Fruit fly (Drosophila melanogaster) whole organism, embryonic: ENCODE data around the gene lilli.
A peak's percentile ranks its signal among the peaks of the same experiment; 100 is the strongest.

Experiments
- Ada2b ChIP-seq: fragments of 200-800 bp; sonication (Bioruptor generic); IDR thresholded peaks from 2 replicates; pipeline ENCODE4 v1.3.6; 2022; ENCODE audit warnings: missing biosample characterization, missing genetic modification characterization
- Aef1 ChIP-seq: fragments of 200-800 bp; sonication (Bioruptor generic); IDR thresholded peaks from 3 replicates; pipeline ENCODE4 v1.3.6; 2022; ENCODE audit warnings: missing biosample characterization, missing genetic modification characterization
- Asciz ChIP-seq: fragments of 200-800 bp; sonication (Bioruptor generic); optimal IDR thresholded peaks from 2 replicates; lab custom pipeline; 2017; ENCODE audit warnings: missing biosample characterization, mild to moderate bottlenecking, missing genetic modification characterization, missing genetic modification reagents
- BtbVII ChIP-seq: fragments of 200-800 bp; sonication (Bioruptor generic); optimal IDR thresholded peaks from 3 replicates; lab custom pipeline; 2017; ENCODE audit warnings: missing biosample characterization, mild to moderate bottlenecking, missing genetic modification characterization
- CG10147 ChIP-seq: fragments of 200-800 bp; sonication (Bioruptor generic); optimal IDR thresholded peaks from 2 replicates; lab custom pipeline; 2019; ENCODE audit warnings: missing biosample characterization, mild to moderate bottlenecking, missing genetic modification characterization, moderate library complexity
- CG11247 ChIP-seq: fragments of 200-800 bp; sonication (Bioruptor generic); IDR thresholded peaks from 2 replicates; pipeline ENCODE4 v1.3.6; 2022; ENCODE audit warnings: missing biosample characterization, missing genetic modification characterization
- CG11456 ChIP-seq: fragments of 200-800 bp; sonication (Bioruptor generic); IDR thresholded peaks from 3 replicates; pipeline ENCODE4 v1.3.6; 2022; ENCODE audit warnings: missing biosample characterization, missing genetic modification characterization
- CG12155 ChIP-seq: fragments of 200-800 bp; sonication (Bioruptor generic); optimal IDR thresholded peaks from 3 replicates; lab custom pipeline; 2016; ENCODE audit warnings: missing biosample characterization, missing genetic modification characterization
- CG1233 ChIP-seq: fragments of 200-800 bp; sonication (Bioruptor generic); optimal IDR thresholded peaks from 4 replicates; lab custom pipeline; 2018; ENCODE audit warnings: missing biosample characterization, mild to moderate bottlenecking, missing genetic modification characterization
- CG13287 ChIP-seq: fragments of 200-800 bp; sonication (Bioruptor generic); IDR thresholded peaks from 2 replicates; pipeline ENCODE4 v1.3.6; 2022; ENCODE audit warnings: missing biosample characterization, missing genetic modification characterization; ENCODE audit not compliant: partially characterized antibody
- CG13296 ChIP-seq: fragments of 200-800 bp; sonication (Bioruptor generic); optimal IDR thresholded peaks from 3 replicates; lab custom pipeline; 2018; ENCODE audit warnings: missing biosample characterization, mild to moderate bottlenecking, missing genetic modification characterization
- CG13624 ChIP-seq: fragments of 200-800 bp; sonication (Bioruptor generic); optimal IDR thresholded peaks from 2 replicates; lab custom pipeline; 2016; ENCODE audit warnings: missing biosample characterization, missing genetic modification characterization
- CG14965 ChIP-seq: fragments of 200-800 bp; sonication (Bioruptor generic); optimal IDR thresholded peaks from 2 replicates; lab custom pipeline; 2016; ENCODE audit warnings: missing biosample characterization, missing genetic modification characterization, borderline replicate concordance
- CG15696 ChIP-seq: fragments of 200-800 bp; sonication (Bioruptor generic); optimal IDR thresholded peaks from 2 replicates; lab custom pipeline; 2019; ENCODE audit warnings: missing biosample characterization, mild to moderate bottlenecking, missing genetic modification characterization, moderate library complexity
- CG1602 ChIP-seq: fragments of 200-800 bp; sonication (Bioruptor generic); optimal IDR thresholded peaks from 3 replicates; lab custom pipeline; 2016; ENCODE audit warnings: missing biosample characterization, missing genetic modification characterization
- CG16813 ChIP-seq: fragments of 200-800 bp; sonication (Bioruptor generic); IDR thresholded peaks from 3 replicates; pipeline ENCODE4 v1.3.6; 2022; ENCODE audit warnings: missing biosample characterization, missing genetic modification characterization; ENCODE audit not compliant: partially characterized antibody
- CG2889 ChIP-seq: fragments of 200-800 bp; sonication (Bioruptor generic); IDR thresholded peaks from 3 replicates; pipeline ENCODE4 v1.3.6; 2022; ENCODE audit warnings: missing biosample characterization, missing genetic modification characterization
- CG30020 ChIP-seq: fragments of 200-800 bp; optimal IDR thresholded peaks from 2 replicates; lab custom pipeline; 2019; ENCODE audit warnings: missing biosample characterization, mild to moderate bottlenecking, missing genetic modification characterization, moderate library complexity
- CG3065 ChIP-seq: fragments of 200-800 bp; sonication (Bioruptor generic); optimal IDR thresholded peaks from 2 replicates; lab custom pipeline; 2016; ENCODE audit warnings: missing biosample characterization, missing genetic modification characterization
- CG33557 ChIP-seq: fragments of 200-800 bp; sonication (Bioruptor generic); optimal IDR thresholded peaks from 2 replicates; lab custom pipeline; 2019; ENCODE audit warnings: missing biosample characterization, mild to moderate bottlenecking, missing genetic modification characterization, moderate library complexity
- CG34224 ChIP-seq: fragments of 200-800 bp; sonication (Bioruptor generic); IDR thresholded peaks from 3 replicates; pipeline ENCODE4 v1.3.6; 2022; ENCODE audit warnings: missing biosample characterization, missing genetic modification characterization; ENCODE audit not compliant: partially characterized antibody
- CG4328 ChIP-seq: fragments of 200-800 bp; sonication (Bioruptor generic); optimal IDR thresholded peaks from 3 replicates; lab custom pipeline; 2017; ENCODE audit warnings: missing biosample characterization, missing genetic modification reagents, missing genetic modification characterization
- CG4360 ChIP-seq: fragments of 200-800 bp; sonication (Bioruptor generic); IDR thresholded peaks from 2 replicates; pipeline ENCODE4 v1.3.6; 2022; ENCODE audit warnings: missing biosample characterization, missing genetic modification characterization
- CG43689 ChIP-seq: fragments of 200-800 bp; sonication (Bioruptor generic); IDR thresholded peaks from 2 replicates; pipeline ENCODE4 v1.3.6; 2022; ENCODE audit warnings: missing biosample characterization, missing genetic modification characterization
- CG4820 ChIP-seq: fragments of 200-800 bp; sonication (Bioruptor generic); optimal IDR thresholded peaks from 3 replicates; lab custom pipeline; 2016; ENCODE audit warnings: missing biosample characterization, missing genetic modification characterization
- CG7928 ChIP-seq: fragments of 200-800 bp; sonication (Bioruptor generic); optimal IDR thresholded peaks from 2 replicates; lab custom pipeline; 2017; ENCODE audit warnings: missing biosample characterization, mild to moderate bottlenecking, missing genetic modification characterization
- CG9215 ChIP-seq: fragments of 200-800 bp; sonication (Bioruptor generic); IDR thresholded peaks from 2 replicates; pipeline ENCODE4 v1.3.6; 2022; ENCODE audit warnings: missing biosample characterization, missing genetic modification characterization
- CTCF ChIP-seq: fragments of 200-800 bp; sonication (Bioruptor generic); optimal IDR thresholded peaks from 2 replicates; lab custom pipeline; 2017; ENCODE audit warnings: missing biosample characterization, mild to moderate bottlenecking, missing genetic modification characterization, moderate library complexity
- CkIIα-i1 ChIP-seq: fragments of 200-800 bp; sonication (Bioruptor generic); IDR thresholded peaks from 2 replicates; pipeline ENCODE4 v1.3.6; 2022; ENCODE audit warnings: missing biosample characterization, missing genetic modification characterization
- Doc2 ChIP-seq: fragments of 200-800 bp; sonication (Bioruptor generic); IDR thresholded peaks from 2 replicates; pipeline ENCODE4 v1.3.6; 2022; ENCODE audit warnings: missing biosample characterization, missing genetic modification characterization
- Eip74EF ChIP-seq, 2 experiments: fragments of 200-800 bp in 1 of 2; fragments of >200 bp in 1 of 2; sonication (Bioruptor generic) in 1 of 2; optimal IDR thresholded peaks; 2 replicates each; lab custom pipeline; 2017 to 2019; ENCODE audit warnings: missing biosample characterization in 2 of 2, missing genetic modification characterization in 2 of 2, mild to moderate bottlenecking in 1 of 2, moderate library complexity in 1 of 2
- GATAe ChIP-seq: fragments of 200-800 bp; sonication (Bioruptor generic); conservative IDR thresholded peaks from 2 replicates; pipeline ENCODE4 v1.3.6; 2022; ENCODE audit warnings: missing biosample characterization, missing genetic modification characterization
- H2.0 ChIP-seq: fragments of 200-800 bp; sonication (Bioruptor generic); IDR thresholded peaks from 2 replicates; pipeline ENCODE4 v1.3.6; 2022; ENCODE audit warnings: missing biosample characterization, missing genetic modification characterization
- ap ChIP-seq: fragments of 200-800 bp; sonication (Bioruptor generic); IDR thresholded peaks from 2 replicates; pipeline ENCODE4 v1.3.6; 2022; ENCODE audit warnings: missing biosample characterization, missing genetic modification characterization
- chn ChIP-seq: fragments of 200-800 bp; sonication (Bioruptor generic); optimal IDR thresholded peaks from 2 replicates; lab custom pipeline; 2016; ENCODE audit warnings: missing biosample characterization, missing genetic modification characterization
- fd3F ChIP-seq: fragments of 200-800 bp; sonication (Bioruptor generic); optimal IDR thresholded peaks from 2 replicates; lab custom pipeline; 2018; ENCODE audit warnings: missing biosample characterization, mild to moderate bottlenecking, missing genetic modification characterization, moderate library complexity
- fd96Cb ChIP-seq: fragments of 200-800 bp; sonication (Bioruptor generic); optimal IDR thresholded peaks from 2 replicates; lab custom pipeline; 2018; ENCODE audit warnings: missing biosample characterization, mild to moderate bottlenecking, missing genetic modification characterization, moderate library complexity
- grau ChIP-seq: fragments of 200-800 bp; optimal IDR thresholded peaks from 3 replicates; lab custom pipeline; 2019; ENCODE audit warnings: missing biosample characterization, mild to moderate bottlenecking, missing genetic modification characterization, moderate library complexity
- ham ChIP-seq: fragments of 200-800 bp; sonication (Bioruptor generic); IDR thresholded peaks from 2 replicates; pipeline ENCODE4 v1.3.6; 2022; ENCODE audit warnings: missing biosample characterization, missing genetic modification characterization
- her ChIP-seq: fragments of 200-800 bp; sonication (Bioruptor generic); optimal IDR thresholded peaks from 2 replicates; lab custom pipeline; 2016; ENCODE audit warnings: missing biosample characterization, missing genetic modification characterization
- jigr1 ChIP-seq: fragments of 200-800 bp; sonication (Bioruptor generic); IDR thresholded peaks from 3 replicates; pipeline ENCODE4 v1.3.6; 2022; ENCODE audit warnings: missing biosample characterization, missing genetic modification characterization
- klu ChIP-seq: fragments of 200-800 bp; sonication (Bioruptor generic); IDR thresholded peaks from 2 replicates; pipeline ENCODE4 v1.3.6; 2022; ENCODE audit warnings: missing biosample characterization, missing genetic modification characterization
- pho ChIP-seq: fragments of 200-800 bp; sonication (Bioruptor generic); optimal IDR thresholded peaks from 2 replicates; lab custom pipeline; 2016; ENCODE audit warnings: missing biosample characterization, missing genetic modification characterization
- sima ChIP-seq: fragments of 200-800 bp; sonication (Bioruptor generic); optimal IDR thresholded peaks from 2 replicates; lab custom pipeline; 2016; ENCODE audit warnings: missing biosample characterization, missing genetic modification characterization
- slou ChIP-seq: fragments of 200-800 bp; sonication (Bioruptor generic); optimal IDR thresholded peaks from 3 replicates; lab custom pipeline; 2016; ENCODE audit warnings: missing biosample characterization, missing genetic modification characterization
- sr ChIP-seq: fragments of 200-800 bp; sonication (Bioruptor generic); IDR thresholded peaks from 3 replicates; pipeline ENCODE4 v1.3.6; 2022; ENCODE audit warnings: missing biosample characterization, missing genetic modification characterization
- tin ChIP-seq: fragments of 200-800 bp; sonication (Bioruptor generic); optimal IDR thresholded peaks from 3 replicates; lab custom pipeline; 2016; ENCODE audit warnings: missing biosample characterization, missing genetic modification characterization
- tna ChIP-seq: fragments of 200-800 bp; sonication (Bioruptor generic); IDR thresholded peaks from 2 replicates; pipeline ENCODE4 v1.3.6; 2022; ENCODE audit warnings: missing biosample characterization, missing genetic modification characterization; ENCODE audit not compliant: partially characterized antibody
- toy ChIP-seq: fragments of 200-800 bp; sonication (Bioruptor generic); IDR thresholded peaks from 2 replicates; pipeline ENCODE4 v1.3.6; 2022; ENCODE audit warnings: missing biosample characterization, missing genetic modification characterization
- trem ChIP-seq: fragments of 200-800 bp; optimal IDR thresholded peaks from 3 replicates; lab custom pipeline; 2019; ENCODE audit warnings: missing biosample characterization, mild to moderate bottlenecking, missing genetic modification characterization, moderate library complexity
- usp ChIP-seq: fragments of >200 bp; optimal IDR thresholded peaks from 2 replicates; lab custom pipeline; 2017; ENCODE audit warnings: missing biosample characterization, missing genetic modification characterization
- wek ChIP-seq: fragments of 200-800 bp; sonication (Bioruptor generic); optimal IDR thresholded peaks from 3 replicates; lab custom pipeline; 2018; ENCODE audit warnings: missing biosample characterization, mild to moderate bottlenecking, missing genetic modification characterization, moderate library complexity
- yki ChIP-seq: fragments of >200 bp; optimal IDR thresholded peaks from 3 replicates; lab custom pipeline; 2018

Gene lilli

dm6 chr2L:3003399-3003798 lies 117.7 kb downstream of the lilli start (continued):
- TF ChIP-seq jigr1 (GFP tag; lab: Robert Waterston, UW) (no peak), CG1233 (GFP tag; lab: Kevin White, UChicago) (peak; percentile 56), CG4360 (GFP tag; lab: Robert Waterston, UW) (no peak), BtbVII (GFP tag; lab: Kevin White, UChicago) (peak; percentile 24), usp (GFP tag; lab: Kevin White, UChicago) (no peak), CG13287 (no peak), her (GFP tag; lab: Kevin White, UChicago) (no peak), Eip74EF (GFP tag; optimal IDR thresholded peaks at IDR 0.05; lab: Kevin White, UChicago) (peak in 1 of 2 experiments; percentile 74), fd96Cb (peak; percentile 65), CG11247 (no peak), CG14965 (GFP tag; lab: Kevin White, UChicago) (no peak), CG34224 (no peak), toy (GFP tag; lab: Robert Waterston, UW) (no peak), GATAe (GFP tag; lab: Robert Waterston, UW) (no peak), CG16813 (GFP tag; lab: Robert Waterston, UW) (no peak), Asciz (GFP tag; lab: Kevin White, UChicago) (peak; percentile 88), CG15696 (tag; lab: Kevin White, UChicago) (no peak), CG2889 (no peak), CG3065 (GFP tag; lab: Kevin White, UChicago) (no peak), slou (GFP tag; lab: Kevin White, UChicago) (no peak), CG13624 (no peak), CG1602 (GFP tag; lab: Kevin White, UChicago) (no peak), pho (GFP tag; lab: Kevin White, UChicago) (no peak), CTCF (GFP tag; lab: Kevin White, UChicago) (no peak), CG11456 (GFP tag; lab: Robert Waterston, UW) (no peak), grau (tag; lab: Kevin White, UChicago) (peak; percentile 57), CG9215 (GFP tag; lab: Robert Waterston, UW) (no peak), ham (GFP tag; lab: Robert Waterston, UW) (no peak), CG10147 (GFP tag; lab: Kevin White, UChicago) (no peak), H2.0 (GFP tag; lab: Robert Waterston, UW) (0 out of 2 replicates have a peak, but pooled peaks have one; percentile 25), CG33557 (GFP tag; lab: Kevin White, UChicago) (no peak), ap (GFP tag; lab: Robert Waterston, UW) (no peak), Ada2b (GFP tag; lab: Robert Waterston, UW) (peak; percentile 47; the same call in 1 of the 2 replicates), CG43689 (no peak), klu (GFP tag; lab: Robert Waterston, UW) (no peak), wek (GFP tag; lab: Kevin White, UChicago) (peak; percentile 25), CG4820 (GFP tag; lab: Kevin White, UChicago) (peak; percentile 12), chn (GFP tag; lab: Kevin White, UChicago) (no peak), Aef1 (GFP tag; lab: Robert Waterston, UW) (0 out of 3 replicates have a peak, but pooled peaks have one; percentile 29), CG13296 (peak; percentile 5), tna (GFP tag; lab: Robert Waterston, UW) (no peak), Doc2 (GFP tag; lab: Robert Waterston, UW) (no peak), CG30020 (no peak), sima (GFP tag; lab: Kevin White, UChicago) (no peak), sr (GFP tag; lab: Robert Waterston, UW) (no peak), fd3F (GFP tag; lab: Kevin White, UChicago) (peak; percentile 6), CG7928 (no peak), tin (GFP tag; lab: Kevin White, UChicago) (peak; percentile 16), trem (tag; lab: Kevin White, UChicago) (peak; percentile 15), yki (no peak), CkIIα-i1 (GFP tag; lab: Robert Waterston, UW) (no peak), CG4328 (GFP tag; lab: Kevin White, UChicago) (no peak), CG12155 (GFP tag; lab: Kevin White, UChicago) (no peak)
